Worm (Caenorhabditis elegans): ENCODE results near the gene Y45G12B.2.

Y45G12B.2 gene

DNA sequence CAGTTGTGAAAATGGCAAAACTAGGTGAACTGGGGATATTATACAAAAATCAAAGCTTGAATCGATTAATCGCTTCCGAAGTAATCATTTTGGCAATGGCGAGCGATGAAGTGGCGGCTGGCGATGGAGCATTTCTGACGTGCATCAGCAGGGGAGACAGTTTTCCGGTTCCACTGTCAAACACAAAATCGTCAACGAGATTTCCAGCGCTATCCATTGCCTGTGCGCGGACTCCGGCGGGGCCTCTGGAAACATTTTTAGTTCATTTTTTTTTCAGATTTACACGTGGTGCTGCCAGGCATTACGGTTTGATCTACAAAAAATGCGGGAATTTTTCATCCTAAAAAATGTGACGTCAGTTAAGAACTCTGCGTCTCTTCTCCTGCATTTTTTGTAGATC is 6.0 kb upstream of the Y45G12B.2 start:
- no peak for TF ChIP-seq unc-62 (GFP tag; optimal IDR thresholded peaks at IDR 0.05)

ce11 chrV:2690478-2690877 is 4.1 kb upstream of the Y45G12B.2 start:
- TF ChIP-seq unc-62 (GFP tag; optimal IDR thresholded peaks at IDR 0.05): no peak

DNA sequence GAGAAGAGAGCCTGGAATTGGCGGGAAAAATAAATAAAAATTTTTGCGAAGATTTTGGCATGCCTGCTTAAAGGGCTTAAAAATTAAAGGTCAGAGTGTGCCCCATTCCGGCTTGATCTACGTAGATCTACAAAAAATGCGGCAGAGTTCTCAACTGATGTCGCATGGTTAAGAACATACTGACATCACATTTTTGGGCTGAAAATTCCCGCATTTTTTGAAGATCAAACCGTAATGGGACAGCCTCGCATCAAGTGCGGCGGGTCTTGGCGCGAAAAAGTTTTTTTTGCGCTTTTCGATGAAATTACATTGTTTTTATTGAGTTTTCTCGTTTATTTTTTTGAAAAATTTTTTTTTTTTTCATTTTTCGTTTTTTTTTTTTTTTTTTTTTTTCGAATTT is 3.6 kb upstream of the Y45G12B.2 start:
- no peak for TF ChIP-seq unc-62 (GFP tag; optimal IDR thresholded peaks at IDR 0.05)

DNA sequence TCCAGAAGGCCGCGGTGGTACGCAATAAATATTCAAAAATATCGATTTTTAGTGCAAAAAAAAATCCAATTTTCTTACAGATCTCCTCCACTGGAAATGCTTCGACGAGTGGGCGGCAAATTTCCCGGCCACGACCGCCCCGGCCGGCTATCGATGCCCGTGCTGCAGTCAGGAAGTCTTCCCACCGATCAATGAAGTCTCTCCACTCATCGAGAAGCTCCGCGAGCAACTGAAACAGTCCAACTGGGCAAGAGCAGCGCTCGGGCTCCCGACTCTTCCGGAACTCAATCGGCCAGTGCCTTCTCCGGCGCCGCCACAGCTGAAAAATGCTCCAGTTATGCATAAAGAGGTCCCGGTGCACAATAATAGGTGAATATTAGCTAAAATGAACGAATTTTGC is 1.4 kb downstream of the Y45G12B.2 start, which contains the start of gene Y45G12B.3:
Gene Y45G12B.3, minus strand, starts transcription at position 320 of the 400 bp plus-strand sequence.
- no peak for TF ChIP-seq unc-62 (GFP tag; optimal IDR thresholded peaks at IDR 0.05)

DNA sequence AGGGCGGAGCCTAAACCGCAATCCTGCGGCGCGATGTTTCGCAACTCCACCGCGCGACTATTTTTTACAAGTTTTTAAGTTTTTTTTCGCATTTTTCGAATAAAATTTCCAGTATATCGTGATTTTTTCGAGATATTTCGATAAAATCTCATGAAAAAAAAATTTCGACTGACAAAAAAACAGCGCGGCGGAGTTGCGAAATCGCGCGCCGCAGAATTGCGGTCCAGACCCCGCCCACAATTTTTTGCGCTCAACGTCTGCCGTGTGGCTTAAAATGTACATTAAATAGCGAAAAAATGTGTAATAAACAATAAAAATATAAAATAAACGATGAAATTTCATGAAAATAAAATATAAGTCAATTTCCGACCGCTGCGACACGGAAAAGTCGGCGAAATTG is 3.1 kb downstream of the Y45G12B.2 start:
- TF ChIP-seq unc-62 (GFP tag; optimal IDR thresholded peaks at IDR 0.05): no peak

ce11 chrV:2698826-2699225 is 4.3 kb downstream of the Y45G12B.2 start, which contains the start of gene nuo-5:
nuo-5 (plus strand) TSS chrV:2698972.
- no peak for TF ChIP-seq unc-62 (GFP tag; optimal IDR thresholded peaks at IDR 0.05)

DNA sequence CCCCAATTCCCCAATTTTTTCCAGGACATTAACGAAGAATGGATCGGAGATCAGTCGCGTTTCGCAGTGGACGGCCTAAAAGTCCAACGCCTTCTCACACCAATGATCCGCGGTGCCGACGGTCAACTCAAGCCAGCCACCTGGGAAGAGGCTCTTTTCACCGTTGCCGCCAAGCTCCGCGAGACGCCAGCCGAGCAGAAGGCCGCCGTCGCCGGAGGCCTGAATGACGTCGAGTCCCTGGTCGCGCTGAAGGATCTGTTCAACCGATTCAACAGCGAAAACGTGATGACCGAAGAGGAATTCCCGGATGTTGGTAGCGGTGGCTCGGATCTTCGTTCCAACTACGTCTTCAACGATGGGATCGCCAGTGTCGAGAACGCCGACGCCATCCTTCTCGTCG is 8.3 kb downstream of the Y45G12B.2 start:
- TF ChIP-seq unc-62 (GFP tag; optimal IDR thresholded peaks at IDR 0.05): no peak

DNA sequence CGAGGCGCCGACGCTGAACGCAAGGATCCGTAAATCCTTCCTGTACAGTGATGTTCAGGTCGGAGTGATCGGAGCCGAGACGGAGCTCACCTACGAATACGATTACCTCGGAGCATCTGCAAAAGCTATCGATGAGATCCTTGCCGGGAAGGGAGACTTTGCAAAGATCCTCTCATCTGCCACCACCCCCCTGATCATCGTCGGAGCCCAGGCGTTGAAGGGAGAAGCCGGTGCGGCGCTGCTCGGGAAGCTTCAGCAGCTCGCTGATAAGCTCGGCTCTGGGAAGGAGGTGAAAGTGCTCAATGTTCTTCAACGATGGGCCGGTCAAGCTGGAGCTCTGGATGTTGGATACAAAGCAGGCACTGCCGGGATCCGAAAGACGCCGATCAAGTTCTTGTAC is 8.7 kb downstream of the Y45G12B.2 start:
- TF ChIP-seq unc-62 (GFP tag; optimal IDR thresholded peaks at IDR 0.05): no peak

DNA sequence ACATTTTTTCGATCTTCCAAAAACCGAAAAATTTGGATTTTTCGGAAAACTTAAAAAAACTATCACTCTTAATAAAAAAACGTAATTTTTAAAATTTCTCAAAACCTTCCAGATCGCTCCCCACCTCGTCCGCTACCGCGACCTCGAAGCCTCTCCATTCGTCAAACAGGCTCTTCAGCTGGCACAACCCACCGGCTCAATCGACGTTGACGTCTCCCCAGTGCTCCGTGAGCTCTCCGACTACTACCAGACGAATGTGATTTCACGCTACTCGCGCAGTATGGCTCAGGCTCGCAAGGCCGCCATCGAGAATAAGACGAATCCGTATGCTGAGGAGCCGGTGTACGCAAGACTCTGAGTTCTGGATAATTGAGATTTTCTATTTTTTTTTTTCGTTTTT is 11.8 kb downstream of the Y45G12B.2 start:
- TF ChIP-seq unc-62 (GFP tag; optimal IDR thresholded peaks at IDR 0.05): no peak

- no peak for TF ChIP-seq unc-62 (GFP tag; optimal IDR thresholded peaks at IDR 0.05)
Measured at ce11 chrV:2710192-2710591, 15.6 kb downstream of the Y45G12B.2 start.

- TF ChIP-seq unc-62 (GFP tag; optimal IDR thresholded peaks at IDR 0.05): no peak
Measured at ce11 chrV:2711429-2711828, 16.9 kb downstream of the Y45G12B.2 start, which contains the start of gene C24B9.3. C24B9.3 (minus strand) TSS chrV:2711599.

- TF ChIP-seq unc-62 (GFP tag; optimal IDR thresholded peaks at IDR 0.05): no peak
Measured at ce11 chrV:2713532-2713931, 19.0 kb downstream of the Y45G12B.2 start, which contains the start of gene srt-28. srt-28 (minus strand) TSS chrV:2713632.

DNA sequence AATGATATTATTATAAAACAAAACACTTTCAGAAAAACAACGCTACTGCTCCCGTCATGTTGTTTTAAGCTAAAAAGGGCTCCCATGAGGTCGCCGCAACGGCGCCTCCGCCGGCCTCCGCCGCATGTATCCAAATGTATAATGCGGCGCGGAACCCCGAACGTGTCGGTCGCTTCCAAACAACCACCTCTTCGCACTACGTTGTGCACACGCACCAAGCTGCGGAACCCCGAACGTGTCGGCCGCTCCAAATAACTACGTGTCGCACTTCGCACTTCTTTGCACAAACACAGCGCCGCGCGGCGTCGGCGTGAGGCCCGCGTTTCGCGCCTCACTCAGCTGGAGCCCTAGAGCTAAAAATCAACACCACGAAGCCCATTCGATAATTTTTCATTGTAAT is 22.4 kb downstream of the Y45G12B.2 start:
- TF ChIP-seq unc-62 (GFP tag; optimal IDR thresholded peaks at IDR 0.05): no peak

DNA sequence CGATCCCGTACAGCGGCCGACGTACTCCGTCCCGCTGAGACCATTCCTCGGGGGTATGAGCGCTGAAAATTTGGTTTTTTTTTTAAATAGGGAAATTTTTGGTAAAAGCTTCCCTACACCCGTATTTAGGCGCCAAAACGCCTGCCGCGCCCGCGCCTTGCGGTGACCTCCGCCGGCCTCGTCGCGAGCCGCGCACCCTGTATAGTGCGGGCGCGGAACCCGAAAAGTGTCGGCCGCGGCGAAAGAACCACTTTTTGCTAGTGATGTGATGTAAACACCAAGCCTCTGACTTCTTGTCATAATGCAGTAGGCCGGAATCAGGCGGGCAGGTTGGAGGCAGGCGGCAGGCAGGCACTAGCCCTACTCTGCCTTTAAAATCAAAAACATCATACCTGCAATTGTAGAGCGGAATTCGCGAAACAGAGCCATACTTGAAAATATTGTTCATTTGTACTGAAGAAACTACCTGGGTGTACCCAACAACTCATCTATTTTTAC is 24.2 kb downstream of the Y45G12B.2 start, which contains the start of gene srt-29:
Gene srt-29, minus strand, starts transcription at position 448 of the 498 bp plus-strand sequence.
- no peak for TF ChIP-seq unc-62 (GFP tag; optimal IDR thresholded peaks at IDR 0.05)

DNA sequence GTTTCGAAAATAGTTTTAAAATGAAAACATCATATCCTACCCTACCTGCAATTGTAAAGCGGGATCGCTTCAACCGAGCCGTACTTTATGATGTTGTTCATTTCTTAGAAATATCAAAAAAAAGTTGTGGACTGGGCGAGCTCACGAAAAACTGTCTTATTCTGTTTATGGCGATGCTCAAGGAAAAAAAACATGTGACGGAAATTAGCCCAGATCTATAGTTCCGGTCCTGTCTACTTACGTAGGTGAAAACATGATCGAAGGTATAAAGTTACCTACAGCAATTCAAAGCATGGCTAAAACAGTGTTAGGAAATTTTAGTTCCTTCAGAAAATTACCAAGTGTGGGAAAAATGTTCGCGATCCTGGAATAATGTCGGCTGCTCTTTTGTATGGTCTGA is 26.2 kb downstream of the Y45G12B.2 start, which contains the start of gene srt-27:
Gene srt-27, minus strand, starts transcription at position 101 of the 400 bp plus-strand sequence.
- no peak for TF ChIP-seq unc-62 (GFP tag; optimal IDR thresholded peaks at IDR 0.05)

- TF ChIP-seq unc-62 (GFP tag; optimal IDR thresholded peaks at IDR 0.05): no peak
Measured at ce11 chrV:2722555-2722954, 28.0 kb downstream of the Y45G12B.2 start, which contains the start of gene srg-60. srg-60 (minus strand) TSS chrV:2722655.

ce11 chrV:2725225-2725624 is 30.7 kb downstream of the Y45G12B.2 start, which contains the start of gene srg-59:
srg-59 (minus strand) TSS chrV:2725325.
- no peak for TF ChIP-seq unc-62 (GFP tag; optimal IDR thresholded peaks at IDR 0.05)

DNA sequence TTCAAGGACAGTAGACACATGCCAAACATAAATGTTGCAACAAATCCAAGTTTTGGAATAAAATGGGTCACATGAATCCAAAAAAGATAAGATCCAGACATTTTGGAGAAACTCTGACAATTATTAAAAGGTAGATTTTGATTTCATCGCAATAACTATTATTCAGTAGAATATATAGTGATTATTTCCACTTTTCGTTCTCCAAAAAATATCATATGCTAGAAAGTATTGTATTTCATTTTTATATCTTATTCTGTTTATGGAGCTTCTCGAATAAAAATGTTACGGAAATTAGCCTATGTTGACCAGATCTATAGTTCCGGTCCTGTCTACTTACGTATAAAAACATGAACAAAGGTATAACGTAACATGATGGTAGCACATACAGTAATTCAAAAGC is 32.5 kb downstream of the Y45G12B.2 start, which contains the start of gene str-13:
Gene str-13, minus strand, starts transcription at position 101 of the 400 bp plus-strand sequence.
- TF ChIP-seq unc-62 (GFP tag; optimal IDR thresholded peaks at IDR 0.05): no peak
